Fruit fly (Drosophila melanogaster): Measurements from ENCODE around the gene CG9667.

CG9667 gene

dm6 chr3R:8086952-8087351 is 39.2 kb downstream of the CG9667 start, which contains the start of gene CG7910:
CG7910 (plus strand) TSS chr3R:8087252.
- TF ChIP-seq CG17801 (GFP tag; optimal IDR thresholded peaks at IDR 0.05; ENCODE audit: partially characterized antibody), result no peak
